Worm (Caenorhabditis elegans) whole organism, L4 larva: ENCODE results near the gene M02D8.7.
"Not testable (repeated sequence)": the region's sequence is repeated elsewhere in the genome, so short reads cannot be mapped to it uniquely, and the experiment has no call there.

Experiments used
- T20F7.1 ChIP-seq: fragments of 200-800 bp; sonication (Bioruptor generic); optimal IDR thresholded peaks from 2 replicates; lab custom pipeline; 2018; ENCODE audit warnings: mild to moderate bottlenecking, missing genetic modification characterization, missing compliant biosample characterization
- hif-1 ChIP-seq, 2 experiments: sonication (generic microtip); optimal IDR thresholded peaks; 2 replicates each; lab custom pipeline; 2016 to 2017; ENCODE audit warnings: missing compliant biosample characterization in 2 of 2, missing genetic modification characterization in 2 of 2, missing genetic modification reagents in 2 of 2, missing genotype in 2 of 2, mild to moderate bottlenecking in 1 of 2
- nhr-28 ChIP-seq: fragments of 150-350 bp; optimal IDR thresholded peaks from 2 replicates; lab custom pipeline; 2014; ENCODE audit warnings: missing biosample characterization, missing genetic modification characterization
- snpc-1.2 ChIP-seq: fragments of 200-800 bp; sonication (Bioruptor generic); IDR thresholded peaks from 2 replicates; pipeline ENCODE4 v1.3.6; 2022; ENCODE audit warnings: missing genetic modification reagents, missing genetic modification characterization, missing compliant biosample characterization
- snpc-4 ChIP-seq: fragments of 150-350 bp; optimal IDR thresholded peaks from 2 replicates; lab custom pipeline; 2014; ENCODE audit warnings: missing biosample characterization, missing genetic modification characterization
- unc-62 ChIP-seq, 3 experiments: fragments of 150-350 bp in 1 of 3; sonication (generic microtip); optimal IDR thresholded peaks in 2 of 3; peaks in 1 of 3; 1 replicate in 1 of 3; 2 replicates in 2 of 3; lab custom pipeline; 2014 to 2017; ENCODE audit warnings: missing biosample characterization in 3 of 3, missing genetic modification characterization in 3 of 3, missing genetic modification reagents in 3 of 3, missing genotype in 1 of 3
- ztf-7 ChIP-seq: fragments of 150-350 bp; optimal IDR thresholded peaks from 2 replicates; lab custom pipeline; 2014; ENCODE audit warnings: missing biosample characterization, missing genetic modification characterization

DNA sequence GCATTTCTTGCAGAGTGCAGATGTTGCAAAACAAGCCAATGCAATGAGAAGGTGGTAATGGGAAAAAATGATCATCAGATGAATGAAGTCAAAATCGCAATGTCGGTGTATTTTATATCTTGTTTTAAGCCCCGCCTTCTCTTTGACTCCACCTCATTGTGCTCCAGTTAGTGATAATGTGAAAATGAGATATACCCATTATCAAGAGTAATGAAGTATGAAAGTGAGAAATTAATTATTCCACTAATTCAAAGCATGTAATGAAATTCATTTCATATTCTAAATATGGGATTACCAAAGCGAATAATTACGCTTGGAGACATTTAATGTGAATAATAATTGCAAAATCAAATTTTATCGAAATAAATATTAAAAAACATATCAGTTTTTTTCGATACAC lies 11.0 kb downstream of the M02D8.7 start, which contains the start of gene M02D8.6:
- TF ChIP-seq hif-1 (tag; optimal IDR thresholded peaks at IDR 0.05; lab: Kevin White, UChicago); snpc-1.2 (GFP tag; lab: Robert Waterston, UW); snpc-4 (tag; lab: Kevin White, UChicago); ztf-7; unc-62 (GFP tag; optimal IDR thresholded peaks at IDR 0.05 in 1 of 2; lab: Kevin White, UChicago); unc-62 (tag; optimal IDR thresholded peaks at IDR 0.05; lab: Kevin White, UChicago); nhr-28 (tag; lab: Kevin White, UChicago); T20F7.1 (GFP tag; lab: Kevin White, UChicago): not testable (repeated sequence)
